Worm (Caenorhabditis elegans) whole organism, L1 larva: ENCODE results near the gene R12H7.4.

ENCODE experiments used
- aha-1 ChIP-seq: fragments of 150-350 bp; optimal IDR thresholded peaks from 2 replicates; lab custom pipeline; 2014; ENCODE audit warnings: missing biosample characterization, missing genetic modification characterization
- blmp-1 ChIP-seq: fragments of 150-350 bp; optimal IDR thresholded peaks from 2 replicates; lab custom pipeline; 2014; ENCODE audit warnings: missing biosample characterization, missing genetic modification characterization
- ceh-82 ChIP-seq, 3 experiments: fragments of 150-350 bp in 1 of 3; sonication (generic microtip) in 2 of 3; optimal IDR thresholded peaks; 2 replicates each; lab custom pipeline; 2014 to 2017; ENCODE audit warnings: missing biosample characterization in 3 of 3, missing genetic modification characterization in 3 of 3
- snpc-4 ChIP-seq: fragments of 150-350 bp; optimal IDR thresholded peaks from 2 replicates; lab custom pipeline; 2014; ENCODE audit warnings: missing biosample characterization, missing genetic modification characterization

DNA sequence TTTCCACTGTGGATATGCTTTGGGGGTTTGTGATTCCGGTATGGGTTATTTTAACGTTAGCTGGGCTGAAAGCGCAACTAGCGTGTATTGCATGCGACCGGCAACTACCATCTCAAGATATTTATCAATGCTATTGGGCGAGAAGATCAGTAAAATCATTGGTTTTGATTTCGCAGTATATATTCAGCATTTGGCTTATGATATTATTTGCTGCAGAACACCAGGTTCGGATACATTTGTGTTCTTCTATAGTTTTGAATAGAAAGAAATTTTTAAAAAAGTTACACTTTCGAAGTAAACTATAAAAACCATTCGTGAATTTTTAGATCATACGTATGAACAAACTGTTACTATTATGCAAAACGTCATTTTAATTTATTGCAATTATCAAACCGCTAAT, 1.0 kb downstream of the R12H7.4 start:
- TF ChIP-seq ceh-82 (tag; optimal IDR thresholded peaks at IDR 0.05; lab: Kevin White, UChicago), result no peak
- TF ChIP-seq aha-1 (tag; lab: Kevin White, UChicago), result no peak
- no peak for TF ChIP-seq blmp-1 (tag; lab: Kevin White, UChicago)
- TF ChIP-seq snpc-4, result no peak
